Worm (Caenorhabditis elegans): ENCODE data around the gene tbx-36.

- no peak for TF ChIP-seq ceh-63 (GFP tag; optimal IDR thresholded peaks at IDR 0.05)
- TF ChIP-seq snpc-4 (tag; optimal IDR thresholded peaks at IDR 0.05) = no peak
- TF ChIP-seq hlh-4 (tag; optimal IDR thresholded peaks at IDR 0.05) = no peak
- no peak for TF ChIP-seq zag-1 (tag; optimal IDR thresholded peaks at IDR 0.05)
These were observed 15.0 kb downstream of the tbx-36 start, which contains the start of gene srj-1 for ce11 chrIV:11965327-11965726.

Data from whole organism, L1 larva.